Fruit fly (Drosophila melanogaster) whole organism, embryonic: ENCODE results near the gene CG6051.
A peak's percentile ranks its signal among the peaks of the same experiment; 100 is the strongest.

ENCODE experiments used
- C15 ChIP-seq: fragments of 200-800 bp; sonication (Bioruptor generic); IDR thresholded peaks from 3 replicates; pipeline ENCODE4 v1.3.6; 2022; ENCODE audit warnings: missing biosample characterization, missing genetic modification characterization
- CG10431 ChIP-seq: fragments of 200-800 bp; sonication (Bioruptor generic); optimal IDR thresholded peaks from 3 replicates; lab custom pipeline; 2018; ENCODE audit warnings: missing biosample characterization, mild to moderate bottlenecking, missing genetic modification characterization
- CG12071 ChIP-seq: fragments of 200-800 bp; sonication (Bioruptor generic); optimal IDR thresholded peaks from 3 replicates; lab custom pipeline; 2018; ENCODE audit warnings: missing biosample characterization, mild to moderate bottlenecking, missing genetic modification characterization
- CG12942 ChIP-seq: fragments of 200-800 bp; sonication (Bioruptor generic); optimal IDR thresholded peaks from 3 replicates; lab custom pipeline; 2016; ENCODE audit warnings: missing biosample characterization, missing genetic modification characterization
- CG14860 ChIP-seq: fragments of 200-800 bp; sonication (Bioruptor generic); IDR thresholded peaks from 3 replicates; pipeline ENCODE4 v1.3.6; 2022; ENCODE audit warnings: missing biosample characterization, missing genetic modification characterization; ENCODE audit not compliant: partially characterized antibody
- CG15601 ChIP-seq: fragments of 200-800 bp; sonication (Bioruptor generic); optimal IDR thresholded peaks from 3 replicates; lab custom pipeline; 2019; ENCODE audit warnings: missing biosample characterization, mild to moderate bottlenecking, missing genetic modification characterization, moderate library complexity
- CG1602 ChIP-seq: fragments of 200-800 bp; sonication (Bioruptor generic); optimal IDR thresholded peaks from 3 replicates; lab custom pipeline; 2016; ENCODE audit warnings: missing biosample characterization, missing genetic modification characterization
- CG17186 ChIP-seq: fragments of 200-800 bp; sonication (Bioruptor generic); optimal IDR thresholded peaks from 3 replicates; lab custom pipeline; 2017; ENCODE audit warnings: missing biosample characterization, missing genetic modification reagents, missing genetic modification characterization
- CG18476 ChIP-seq: fragments of 200-800 bp; sonication (Bioruptor generic); optimal IDR thresholded peaks from 2 replicates; lab custom pipeline; 2016; ENCODE audit warnings: missing biosample characterization, mild to moderate bottlenecking, missing genetic modification characterization
- CG2678 ChIP-seq: fragments of 200-800 bp; sonication (Bioruptor generic); optimal IDR thresholded peaks from 3 replicates; lab custom pipeline; 2019; ENCODE audit warnings: missing biosample characterization, mild to moderate bottlenecking, missing genetic modification characterization, moderate library complexity
- CG2875 ChIP-seq: fragments of 200-800 bp; sonication (Bioruptor generic); optimal IDR thresholded peaks from 2 replicates; lab custom pipeline; 2017; ENCODE audit warnings: missing biosample characterization, mild to moderate bottlenecking, missing genetic modification characterization, missing genetic modification reagents
- CG31224 ChIP-seq: fragments of 200-800 bp; sonication (Bioruptor generic); IDR thresholded peaks from 2 replicates; pipeline ENCODE4 v1.3.6; 2022; ENCODE audit warnings: missing biosample characterization, missing genetic modification characterization
- CG31365 ChIP-seq: fragments of 200-800 bp; sonication (Bioruptor generic); optimal IDR thresholded peaks from 2 replicates; lab custom pipeline; 2018; ENCODE audit warnings: missing biosample characterization, mild to moderate bottlenecking, missing genetic modification characterization
- CG34224 ChIP-seq: fragments of 200-800 bp; sonication (Bioruptor generic); IDR thresholded peaks from 3 replicates; pipeline ENCODE4 v1.3.6; 2022; ENCODE audit warnings: missing biosample characterization, missing genetic modification characterization; ENCODE audit not compliant: partially characterized antibody
- CG4730 ChIP-seq: fragments of 200-800 bp; sonication (Bioruptor generic); IDR thresholded peaks from 2 replicates; pipeline ENCODE4 v1.3.6; 2022; ENCODE audit warnings: missing biosample characterization, missing genetic modification characterization
- CG6765 ChIP-seq: fragments of 200-800 bp; sonication (Bioruptor generic); optimal IDR thresholded peaks from 3 replicates; lab custom pipeline; 2017; ENCODE audit warnings: missing biosample characterization, mild to moderate bottlenecking, missing genetic modification characterization
- CG9797 ChIP-seq: fragments of 200-800 bp; sonication (Bioruptor generic); optimal IDR thresholded peaks from 3 replicates; lab custom pipeline; 2018; ENCODE audit warnings: missing biosample characterization, mild to moderate bottlenecking, missing genetic modification characterization
- CG9876 ChIP-seq: fragments of 200-800 bp; sonication (Bioruptor generic); optimal IDR thresholded peaks from 2 replicates; lab custom pipeline; 2016; ENCODE audit warnings: missing biosample characterization, missing genetic modification characterization
- D ChIP-seq, 2 experiments: fragments of 200-800 bp in 1 of 2; fragments of >200 bp in 1 of 2; sonication (Bioruptor generic) in 1 of 2; optimal IDR thresholded peaks; 2 replicates in 1 of 2; 3 replicates in 1 of 2; lab custom pipeline; 2017; ENCODE audit warnings: mild to moderate bottlenecking in 1 of 2, missing biosample characterization in 1 of 2, missing genetic modification characterization in 1 of 2, missing genetic modification reagents in 1 of 2
- D19A ChIP-seq: fragments of 200-800 bp; optimal IDR thresholded peaks from 3 replicates; lab custom pipeline; 2019; ENCODE audit warnings: missing biosample characterization, mild to moderate bottlenecking, missing genetic modification characterization, moderate library complexity
- Dad ChIP-seq: fragments of 200-800 bp; sonication (Bioruptor generic); optimal IDR thresholded peaks from 3 replicates; lab custom pipeline; 2016; ENCODE audit warnings: missing biosample characterization, missing genetic modification characterization
- Dref ChIP-seq: fragments of 200-800 bp; sonication (Bioruptor generic); IDR thresholded peaks from 2 replicates; pipeline ENCODE4 v1.3.6; 2022; ENCODE audit warnings: missing biosample characterization, missing genetic modification characterization
- Drgx ChIP-seq: fragments of 200-800 bp; sonication (Bioruptor generic); IDR thresholded peaks from 2 replicates; pipeline ENCODE4 v1.3.6; 2022; ENCODE audit warnings: missing biosample characterization, missing genetic modification characterization
- Fer3 ChIP-seq: fragments of 200-800 bp; sonication (Bioruptor generic); optimal IDR thresholded peaks from 2 replicates; lab custom pipeline; 2018; ENCODE audit warnings: missing biosample characterization, mild to moderate bottlenecking, missing genetic modification characterization, moderate library complexity
- Med ChIP-seq: fragments of 200-800 bp; sonication (Bioruptor generic); peaks from one replicate; lab custom pipeline; 2016; ENCODE audit warnings: missing biosample characterization, missing genetic modification characterization, mild to moderate bottlenecking, inconsistent platforms, moderate library complexity
- Opbp ChIP-seq: fragments of 200-800 bp; sonication (Bioruptor generic); IDR thresholded peaks from 3 replicates; pipeline ENCODE4 v1.3.6; 2022; ENCODE audit warnings: missing biosample characterization, missing genetic modification characterization; ENCODE audit not compliant: partially characterized antibody
- Vsx1 ChIP-seq: fragments of 200-800 bp; sonication (Bioruptor generic); optimal IDR thresholded peaks from 2 replicates; lab custom pipeline; 2017; ENCODE audit warnings: missing biosample characterization, mild to moderate bottlenecking, missing genetic modification characterization, missing genetic modification reagents
- abd-A ChIP-seq: fragments of 200-800 bp; sonication (Bioruptor generic); optimal IDR thresholded peaks from 3 replicates; lab custom pipeline; 2019; ENCODE audit warnings: missing biosample characterization, mild to moderate bottlenecking, missing genetic modification characterization, moderate library complexity
- chinmo ChIP-seq: fragments of 200-800 bp; sonication (Bioruptor generic); IDR thresholded peaks from 4 replicates; pipeline ENCODE4 v1.3.6; 2022; ENCODE audit warnings: missing biosample characterization, missing genetic modification characterization; ENCODE audit not compliant: partially characterized antibody
- ci ChIP-seq: fragments of 200-800 bp; sonication (Bioruptor generic); IDR thresholded peaks from 3 replicates; pipeline ENCODE4 v1.3.6; 2022; ENCODE audit warnings: missing biosample characterization, missing genetic modification characterization
- danr ChIP-seq: fragments of 200-800 bp; sonication (Bioruptor generic); IDR thresholded peaks from 2 replicates; pipeline ENCODE4 v1.3.6; 2022; ENCODE audit warnings: missing biosample characterization, missing genetic modification characterization
- disco-r ChIP-seq: fragments of 200-800 bp; sonication (Bioruptor generic); optimal IDR thresholded peaks from 2 replicates; lab custom pipeline; 2016; ENCODE audit warnings: missing biosample characterization, missing genetic modification characterization
- fd96Cb ChIP-seq: fragments of 200-800 bp; sonication (Bioruptor generic); optimal IDR thresholded peaks from 2 replicates; lab custom pipeline; 2018; ENCODE audit warnings: missing biosample characterization, mild to moderate bottlenecking, missing genetic modification characterization, moderate library complexity
- gem ChIP-seq: fragments of 200-800 bp; sonication (Bioruptor generic); optimal IDR thresholded peaks from 2 replicates; lab custom pipeline; 2019; ENCODE audit warnings: missing biosample characterization, mild to moderate bottlenecking, missing genetic modification characterization, moderate library complexity
- grau ChIP-seq: fragments of 200-800 bp; optimal IDR thresholded peaks from 3 replicates; lab custom pipeline; 2019; ENCODE audit warnings: missing biosample characterization, mild to moderate bottlenecking, missing genetic modification characterization, moderate library complexity
- gt ChIP-seq: fragments of 200-800 bp; sonication (Bioruptor generic); IDR thresholded peaks from 2 replicates; pipeline ENCODE4 v1.3.6; 2022; ENCODE audit warnings: missing biosample characterization, missing genetic modification characterization
- hth ChIP-seq: fragments of >200 bp; optimal IDR thresholded peaks from 2 replicates; lab custom pipeline; 2017; ENCODE audit warnings: inconsistent platforms
- inv ChIP-seq: fragments of 200-800 bp; sonication (Bioruptor generic); IDR thresholded peaks from 2 replicates; pipeline ENCODE4 v1.3.6; 2022; ENCODE audit warnings: missing biosample characterization, missing genetic modification characterization; ENCODE audit not compliant: partially characterized antibody
- mam ChIP-seq: fragments of 200-800 bp; sonication (Bioruptor generic); optimal IDR thresholded peaks from 3 replicates; lab custom pipeline; 2016; ENCODE audit warnings: missing biosample characterization, missing genetic modification characterization
- org-1 ChIP-seq: fragments of 200-800 bp; sonication (Bioruptor generic); optimal IDR thresholded peaks from 2 replicates; lab custom pipeline; 2017; ENCODE audit warnings: missing biosample characterization, missing genetic modification characterization
- pho ChIP-seq: fragments of 200-800 bp; sonication (Bioruptor generic); optimal IDR thresholded peaks from 2 replicates; lab custom pipeline; 2016; ENCODE audit warnings: missing biosample characterization, missing genetic modification characterization
- pzg ChIP-seq: fragments of 200-800 bp; sonication (Bioruptor generic); optimal IDR thresholded peaks from 3 replicates; lab custom pipeline; 2018; ENCODE audit warnings: missing biosample characterization, mild to moderate bottlenecking, missing genetic modification characterization, moderate library complexity
- run ChIP-seq: fragments of 200-800 bp; sonication (Bioruptor generic); optimal IDR thresholded peaks from 3 replicates; lab custom pipeline; 2018; ENCODE audit warnings: missing biosample characterization, mild to moderate bottlenecking, missing genetic modification characterization
- sc ChIP-seq, 3 experiments: fragments of >200 bp in 2 of 3; fragments of 200-800 bp in 1 of 3; sonication (Bioruptor generic) in 1 of 3; optimal IDR thresholded peaks; 2 replicates in 2 of 3; 3 replicates in 1 of 3; lab custom pipeline; 2017; ENCODE audit warnings: mild to moderate bottlenecking in 1 of 3, missing biosample characterization in 1 of 3, missing genetic modification characterization in 1 of 3, missing genetic modification reagents in 1 of 3
- sr ChIP-seq: fragments of 200-800 bp; sonication (Bioruptor generic); IDR thresholded peaks from 3 replicates; pipeline ENCODE4 v1.3.6; 2022; ENCODE audit warnings: missing biosample characterization, missing genetic modification characterization
- tll ChIP-seq, 2 experiments: fragments of 200-800 bp in 1 of 2; fragments of >200 bp in 1 of 2; sonication (Bioruptor generic) in 1 of 2; optimal IDR thresholded peaks; 2 replicates each; lab custom pipeline; 2017 to 2019; ENCODE audit warnings: missing biosample characterization in 2 of 2, missing genetic modification characterization in 2 of 2, mild to moderate bottlenecking in 1 of 2, moderate library complexity in 1 of 2
- vvl ChIP-seq: fragments of 200-800 bp; sonication (Bioruptor generic); IDR thresholded peaks from 2 replicates; pipeline ENCODE4 v1.3.6; 2022; ENCODE audit warnings: missing biosample characterization, missing genetic modification characterization
- wek ChIP-seq: fragments of 200-800 bp; sonication (Bioruptor generic); optimal IDR thresholded peaks from 3 replicates; lab custom pipeline; 2018; ENCODE audit warnings: missing biosample characterization, mild to moderate bottlenecking, missing genetic modification characterization, moderate library complexity
- zf30C ChIP-seq: fragments of 200-800 bp; sonication (Bioruptor generic); optimal IDR thresholded peaks from 3 replicates; lab custom pipeline; 2018; ENCODE audit warnings: missing biosample characterization, mild to moderate bottlenecking, missing genetic modification characterization

The CG6051 gene

DNA sequence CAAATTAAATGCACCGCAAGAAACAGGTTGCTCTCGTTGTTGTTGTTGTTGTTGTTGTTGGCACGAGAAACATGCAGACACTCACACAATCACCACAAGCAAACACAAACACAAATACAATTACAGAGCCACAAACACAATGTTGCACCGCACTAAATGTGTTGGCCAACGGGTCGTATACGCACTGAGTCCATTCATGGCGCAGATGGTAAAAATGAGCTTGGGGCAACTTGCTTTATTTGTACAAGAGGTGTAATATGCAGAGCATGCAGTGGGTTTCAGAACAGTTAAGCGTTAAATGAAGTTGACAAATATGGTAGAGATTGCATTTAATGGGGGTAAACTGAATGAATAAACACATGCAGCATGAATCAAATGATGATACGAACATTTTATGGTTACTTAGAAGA lies 12.9 kb downstream of the CG6051 start (continued):
- TF ChIP-seq mam (GFP tag; lab: Kevin White, UChicago) (no peak), CG14860 (GFP tag; lab: Robert Waterston, UW) (no peak), pho (GFP tag; lab: Kevin White, UChicago) (no peak), CG2875 (GFP tag; lab: Kevin White, UChicago) (peak; percentile 78), chinmo (GFP tag; lab: Robert Waterston, UW) (no peak), gem (tag; lab: Kevin White, UChicago) (peak; percentile 40), CG12071 (GFP tag; lab: Kevin White, UChicago) (peak; percentile 57), CG9876 (peak; percentile 33), CG18476 (GFP tag; lab: Kevin White, UChicago) (no peak), CG9797 (GFP tag; lab: Kevin White, UChicago) (no peak), disco-r (GFP tag; lab: Kevin White, UChicago) (no peak), CG12942 (GFP tag; lab: Kevin White, UChicago) (no peak), sc (optimal IDR thresholded peaks at IDR 0.05; lab: Kevin White, UChicago) (no peak), sc (GFP tag; optimal IDR thresholded peaks at IDR 0.05; lab: Kevin White, UChicago) (peak; percentile 60), CG17186 (GFP tag; lab: Kevin White, UChicago) (peak; percentile 53), danr (GFP tag; lab: Robert Waterston, UW) (no peak), CG4730 (no peak), run (peak; percentile 51), Drgx (peak; percentile 26; the same call in 1 of the 2 replicates), ci (GFP tag; lab: Robert Waterston, UW) (peak; percentile 67; the same call in 2 of the 3 replicates), grau (no peak), CG2678 (tag; lab: Kevin White, UChicago) (peak; percentile 63), hth (lab: Kevin White, UChicago) (no peak), abd-A (tag; lab: Kevin White, UChicago) (no peak), Dad (GFP tag; lab: Kevin White, UChicago) (no peak), inv (GFP tag; lab: Robert Waterston, UW) (no peak), D19A (peak; percentile 42), gt (GFP tag; lab: Robert Waterston, UW) (no peak), sr (GFP tag; lab: Robert Waterston, UW) (no peak), fd96Cb (tag; lab: Kevin White, UChicago) (peak; percentile 23), org-1 (peak; percentile 61), zf30C (GFP tag; lab: Kevin White, UChicago) (no peak), Med (peak; percentile 80), Vsx1 (GFP tag; lab: Kevin White, UChicago) (no peak), CG15601 (tag; lab: Kevin White, UChicago) (peak; percentile 83), pzg (no peak), CG34224 (no peak), CG10431 (GFP tag; lab: Kevin White, UChicago) (peak; percentile 24), C15 (GFP tag; lab: Robert Waterston, UW) (no peak), CG6765 (no peak), tll (GFP tag; optimal IDR thresholded peaks at IDR 0.05; lab: Kevin White, UChicago) (no peak), Opbp (GFP tag; lab: Robert Waterston, UW) (no peak), Fer3 (tag; lab: Kevin White, UChicago) (no peak), CG31365 (tag; lab: Kevin White, UChicago) (peak; percentile 1), D (optimal IDR thresholded peaks at IDR 0.05; lab: Kevin White, UChicago) (no peak), D (GFP tag; optimal IDR thresholded peaks at IDR 0.05; lab: Kevin White, UChicago) (peak; percentile 60), CG1602 (GFP tag; lab: Kevin White, UChicago) (peak; percentile 16), wek (peak; percentile 53), Dref (GFP tag; lab: Robert Waterston, UW) (no peak), vvl (peak; percentile 41; the same call in 1 of the 2 replicates), CG31224 (GFP tag; lab: Robert Waterston, UW) (no peak)
